Worm (Caenorhabditis elegans): ENCODE measurements around the gene gst-5.
"Not testable (repeated sequence)": the region's sequence is repeated elsewhere in the genome, so short reads cannot be mapped to it uniquely, and the experiment has no call there.

The gst-5 gene

ce11 chrII:10933948-10934722, 16.0 kb upstream of the gst-5 start:
- no peak for TF ChIP-seq unc-62 (GFP tag; optimal IDR thresholded peaks at IDR 0.05)

ce11 chrII:10934786-10935185, 15.4 kb upstream of the gst-5 start, which contains the start of gene R03D7.2:
R03D7.2 (minus strand) TSS chrII:10935184.
- TF ChIP-seq unc-62 (GFP tag; optimal IDR thresholded peaks at IDR 0.05): no peak

- no peak for TF ChIP-seq unc-62 (GFP tag; optimal IDR thresholded peaks at IDR 0.05)
Measured at ce11 chrII:10935336-10935735, 14.8 kb upstream of the gst-5 start.

ce11 chrII:10941918-10942317, 8.2 kb upstream of the gst-5 start, which contains the start of gene R03D7.15:
R03D7.15 (plus strand) TSS chrII:10942216.
- TF ChIP-seq unc-62 (GFP tag; optimal IDR thresholded peaks at IDR 0.05): not testable (repeated sequence)

ce11 chrII:10945446-10945845, 4.7 kb upstream of the gst-5 start:
- no peak for TF ChIP-seq unc-62 (GFP tag; optimal IDR thresholded peaks at IDR 0.05)

- no peak for TF ChIP-seq unc-62 (GFP tag; optimal IDR thresholded peaks at IDR 0.05)
Measured at ce11 chrII:10946848-10947247, 3.3 kb upstream of the gst-5 start.

ce11 chrII:10947317-10947716, 2.8 kb upstream of the gst-5 start, which contains the start of the genes tceb-3 and gskl-1:
tceb-3 (minus strand) TSS chrII:10947417.
gskl-1 (plus strand) TSS chrII:10947559.
- TF ChIP-seq unc-62 (GFP tag; optimal IDR thresholded peaks at IDR 0.05): no peak

- TF ChIP-seq unc-62 (GFP tag; optimal IDR thresholded peaks at IDR 0.05): no peak
Measured at ce11 chrII:10948236-10949025, 1.7 kb upstream of the gst-5 start.

- no peak for TF ChIP-seq unc-62 (GFP tag; optimal IDR thresholded peaks at IDR 0.05)
Measured at ce11 chrII:10949383-10949782, 769 bp upstream of the gst-5 start.

ce11 chrII:10953065-10953464, 2.9 kb downstream of the gst-5 start, which contains the start of gene nos-1:
nos-1 (minus strand) TSS chrII:10953165.
- no peak for TF ChIP-seq unc-62 (GFP tag; optimal IDR thresholded peaks at IDR 0.05)

ce11 chrII:10955114-10955513, 5.0 kb downstream of the gst-5 start:
- TF ChIP-seq unc-62 (GFP tag; optimal IDR thresholded peaks at IDR 0.05): no peak

ce11 chrII:10956793-10957192, 6.6 kb downstream of the gst-5 start, which contains the start of gene R03D7.8:
R03D7.8 (minus strand) TSS chrII:10956893.
- no peak for TF ChIP-seq unc-62 (GFP tag; optimal IDR thresholded peaks at IDR 0.05)

ce11 chrII:10959138-10959537, 9.0 kb downstream of the gst-5 start:
- no peak for TF ChIP-seq unc-62 (GFP tag; optimal IDR thresholded peaks at IDR 0.05)

- TF ChIP-seq unc-62 (GFP tag; optimal IDR thresholded peaks at IDR 0.05): no peak
Measured at ce11 chrII:10959676-10960075, 9.5 kb downstream of the gst-5 start.

- TF ChIP-seq unc-62 (GFP tag; optimal IDR thresholded peaks at IDR 0.05): no peak
Measured at ce11 chrII:10964748-10965147, 14.6 kb downstream of the gst-5 start.

- no peak for TF ChIP-seq unc-62 (GFP tag; optimal IDR thresholded peaks at IDR 0.05)
Measured at ce11 chrII:10970625-10971024, 20.5 kb downstream of the gst-5 start.

ce11 chrII:10971677-10972076, 21.5 kb downstream of the gst-5 start:
- TF ChIP-seq unc-62 (GFP tag; optimal IDR thresholded peaks at IDR 0.05): no peak
